Worm (Caenorhabditis elegans): ENCODE measurements around the gene idh-2.
A peak's percentile ranks its signal among the peaks of the same experiment; 100 is the strongest.

Gene idh-2

DNA sequence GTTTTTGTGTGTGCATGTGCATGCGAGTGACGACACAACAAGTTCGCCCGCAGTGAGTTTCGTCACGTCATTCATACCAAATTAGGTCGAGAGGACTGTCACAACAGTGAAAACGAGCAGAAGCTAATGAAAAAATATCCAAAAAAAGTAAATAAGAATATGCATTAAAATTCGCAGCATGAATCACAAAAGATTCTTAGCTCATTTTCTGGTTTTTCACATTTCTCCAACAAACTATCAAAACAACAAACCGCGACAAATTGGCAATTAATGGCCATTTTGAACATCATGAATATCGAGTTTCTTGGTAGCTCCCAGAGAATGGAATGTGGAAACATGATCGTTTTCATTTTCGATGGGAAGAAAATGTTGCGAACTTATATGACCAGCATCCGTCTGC lies 27.8 kb downstream of the idh-2 start:
- TF ChIP-seq T20F7.1 (GFP tag; optimal IDR thresholded peaks at IDR 0.05) (no peak), nhr-77 (tag; optimal IDR thresholded peaks at IDR 0.05) (no peak), aha-1 (tag) (peak; percentile 72), fos-1 (tag; optimal IDR thresholded peaks at IDR 0.05) (no peak), unc-62 (GFP tag; optimal IDR thresholded peaks at IDR 0.05 in 1 of 2) (peak in 1 of 2 experiments; percentile 75), unc-62 (tag; optimal IDR thresholded peaks at IDR 0.05) (no peak)

ce11 chrX:11245056-11245455 lies 29.3 kb downstream of the idh-2 start:
- TF ChIP-seq fkh-10 (GFP tag; optimal IDR thresholded peaks at IDR 0.05) (no peak), attf-4 (tag; optimal IDR thresholded peaks at IDR 0.05) (no peak), skn-1 (tag; optimal IDR thresholded peaks at IDR 0.05) (no peak), lim-7 (GFP tag; IDR thresholded peaks at IDR 0.05) (no peak), zip-11 (GFP tag; IDR thresholded peaks at IDR 0.05) (no peak), mes-2 (tag; optimal IDR thresholded peaks at IDR 0.05; ENCODE audit: poor library complexity, severe bottlenecking) (no peak), D1046.2 (GFP tag; IDR thresholded peaks at IDR 0.05) (no peak), dmd-8 (GFP tag; IDR thresholded peaks at IDR 0.05) (no peak), ceh-20 (GFP tag; IDR thresholded peaks at IDR 0.05) (no peak), dpl-1 (GFP tag; optimal IDR thresholded peaks at IDR 0.05) (no peak), lin-13 (GFP tag; optimal IDR thresholded peaks at IDR 0.05) (no peak), T26A8.4 (GFP tag; IDR thresholded peaks at IDR 0.05) (no peak), lin-39 (tag; optimal IDR thresholded peaks at IDR 0.05) (no peak)

- TF ChIP-seq php-3 (GFP tag; IDR thresholded peaks at IDR 0.05) (no peak), lin-29 (GFP tag; IDR thresholded peaks at IDR 0.05) (0 out of 2 replicates have a peak, but pooled peaks have one; percentile 30), spr-1 (tag; optimal IDR thresholded peaks at IDR 0.05) (no peak), dpl-1 (GFP tag; optimal IDR thresholded peaks at IDR 0.05) (no peak), F49E8.2 (tag; optimal IDR thresholded peaks at IDR 0.05; ENCODE audit: borderline replicate concordance) (no peak), skn-1 (tag; optimal IDR thresholded peaks at IDR 0.05) (no peak), nhr-28 (tag; optimal IDR thresholded peaks at IDR 0.05) (peak; percentile 55), nhr-48 (tag; optimal IDR thresholded peaks at IDR 0.05) (peak; percentile 76), snpc-4 (tag; optimal IDR thresholded peaks at IDR 0.05) (no peak), unc-39 (tag; optimal IDR thresholded peaks at IDR 0.05) (no peak), hlh-11 (tag; optimal IDR thresholded peaks at IDR 0.05) (peak; percentile 88), mdl-1 (tag; optimal IDR thresholded peaks at IDR 0.05) (peak; percentile 31 to 46), F10B5.3 (tag; optimal IDR thresholded peaks at IDR 0.05) (no peak), lin-1 (GFP tag; IDR thresholded peaks at IDR 0.05) (no peak), D1046.2 (GFP tag; IDR thresholded peaks at IDR 0.05) (no peak), ztf-7 (tag; optimal IDR thresholded peaks at IDR 0.05) (no peak), unc-62 (GFP tag; optimal IDR thresholded peaks at IDR 0.05 in 1 of 2) (no peak), unc-62 (tag; optimal IDR thresholded peaks at IDR 0.05) (no peak), tra-1 (GFP tag; IDR thresholded peaks at IDR 0.05) (no peak), nhr-111 (GFP tag; optimal IDR thresholded peaks at IDR 0.05) (no peak), hlh-30 (tag; optimal IDR thresholded peaks at IDR 0.05; ENCODE audit: insufficient read depth) (peak; percentile 79), cey-2 (tag; optimal IDR thresholded peaks at IDR 0.05; ENCODE audit: borderline replicate concordance, insufficient read depth) (no peak), Y48G9A.11 (GFP tag; IDR thresholded peaks at IDR 0.05) (no peak), arid-1 (GFP tag; conservative IDR thresholded peaks at IDR 0.05) (no peak), mxl-3 (GFP tag; optimal IDR thresholded peaks at IDR 0.05) (peak; percentile 67), madf-9 (GFP tag; conservative IDR thresholded peaks at IDR 0.05) (peak; percentile 87), nhr-6 (tag; optimal IDR thresholded peaks at IDR 0.05) (no peak), aha-1 (tag) (peak; percentile 37), lsy-2 (tag; optimal IDR thresholded peaks at IDR 0.05) (no peak), nhr-77 (tag; optimal IDR thresholded peaks at IDR 0.05) (no peak), lin-38 (GFP tag; IDR thresholded peaks at IDR 0.05) (no peak), ZK546.5 (tag; optimal IDR thresholded peaks at IDR 0.05) (no peak), zip-2 (tag; optimal IDR thresholded peaks at IDR 0.05) (no peak), ceh-32 (tag; optimal IDR thresholded peaks at IDR 0.05; ENCODE audit: poor library complexity) (no peak), fos-1 (tag; optimal IDR thresholded peaks at IDR 0.05) (no peak), ctbp-1 (GFP tag; IDR thresholded peaks at IDR 0.05) (no peak), attf-4 (tag; optimal IDR thresholded peaks at IDR 0.05) (no peak), lin-39 (tag; optimal IDR thresholded peaks at IDR 0.05) (no peak)
Measured at ce11 chrX:11248083-11248482, 32.3 kb downstream of the idh-2 start.

Measured in whole organism, L4 larva.